Worm (Caenorhabditis elegans) whole organism, young adult: Measurements from ENCODE around the gene M02B7.7.

Source experiments
- B0019.2 ChIP-seq: fragments of 200-800 bp; sonication (Bioruptor generic); conservative IDR thresholded peaks from 2 replicates; pipeline ENCODE4 v1.3.6; 2022; ENCODE audit warnings: missing genetic modification reagents, missing genetic modification characterization, missing compliant biosample characterization
- B0035.1 ChIP-seq: sonication (generic microtip); optimal IDR thresholded peaks from 2 replicates; lab custom pipeline; 2016; ENCODE audit warnings: missing genetic modification characterization, mild to moderate bottlenecking, missing compliant biosample characterization, missing genotype, missing genetic modification reagents
- B0336.3 ChIP-seq: fragments of 200-800 bp; sonication (Bioruptor generic); IDR thresholded peaks from 2 replicates; pipeline ENCODE4 v1.3.6; 2022; ENCODE audit warnings: missing genetic modification characterization, missing compliant biosample characterization
- C17E4.6 ChIP-seq: fragments of 200-800 bp; sonication (Bioruptor generic); IDR thresholded peaks from 2 replicates; pipeline ENCODE4 v1.3.6; 2022; ENCODE audit warnings: missing genetic modification reagents, missing genetic modification characterization, missing compliant biosample characterization
- F23B12.7 ChIP-seq: sonication (generic microtip); optimal IDR thresholded peaks from 2 replicates; lab custom pipeline; 2017; ENCODE audit warnings: missing genetic modification characterization, mild to moderate bottlenecking, missing compliant biosample characterization, antibody characterized with exemption, moderate library complexity; ENCODE audit not compliant: insufficient read depth
- F39B2.1 ChIP-seq: fragments of 200-800 bp; sonication (Bioruptor generic); IDR thresholded peaks from 2 replicates; pipeline ENCODE4 v1.3.6; 2022; ENCODE audit warnings: missing genetic modification reagents, missing genetic modification characterization, missing compliant biosample characterization
- F49E8.2 ChIP-seq: sonication (generic microtip); optimal IDR thresholded peaks from 3 replicates; lab custom pipeline; 2017; ENCODE audit warnings: missing genetic modification characterization, mild to moderate bottlenecking, missing compliant biosample characterization, antibody characterized with exemption, moderate library complexity; ENCODE audit not compliant: insufficient read depth
- F57A8.1 ChIP-seq: fragments of 200-800 bp; sonication (Bioruptor generic); optimal IDR thresholded peaks from 2 replicates; lab custom pipeline; 2018; ENCODE audit warnings: mild to moderate bottlenecking, missing genetic modification characterization, moderate library complexity, missing compliant biosample characterization
- T07F8.4 ChIP-seq: sonication (generic microtip); optimal IDR thresholded peaks from 2 replicates; lab custom pipeline; 2016; ENCODE audit warnings: mild to moderate bottlenecking, missing genetic modification characterization, moderate library complexity, missing compliant biosample characterization
- T26A5.8 ChIP-seq: sonication (generic microtip); optimal IDR thresholded peaks from 2 replicates; lab custom pipeline; 2016; ENCODE audit warnings: missing genetic modification characterization, missing compliant biosample characterization
- ZK185.1 ChIP-seq: sonication (generic microtip); optimal IDR thresholded peaks from 2 replicates; lab custom pipeline; 2016; ENCODE audit warnings: mild to moderate bottlenecking, missing genetic modification characterization, missing compliant biosample characterization; ENCODE audit not compliant: poor library complexity, severe bottlenecking
- aptf-2 ChIP-seq: fragments of 200-800 bp; sonication (Bioruptor generic); conservative IDR thresholded peaks from 2 replicates; pipeline ENCODE4 v1.3.6; 2022; ENCODE audit warnings: missing genetic modification reagents, missing genetic modification characterization, missing compliant biosample characterization
- aptf-3 ChIP-seq: fragments of 200-800 bp; sonication (Bioruptor generic); IDR thresholded peaks from 2 replicates; pipeline ENCODE4 v1.3.6; 2022; ENCODE audit warnings: missing genetic modification characterization, missing compliant biosample characterization
- attf-3 ChIP-seq: fragments of 200-800 bp; sonication (Bioruptor generic); conservative IDR thresholded peaks from 2 replicates; pipeline ENCODE4 v1.3.6; 2022; ENCODE audit warnings: missing genetic modification reagents, missing genetic modification characterization, missing compliant biosample characterization
- attf-6 ChIP-seq: fragments of 200-800 bp; sonication (Bioruptor generic); IDR thresholded peaks from 2 replicates; pipeline ENCODE4 v1.3.6; 2022; ENCODE audit warnings: missing genetic modification reagents, missing genetic modification characterization, missing compliant biosample characterization
- bed-1 ChIP-seq: fragments of 200-800 bp; sonication (Bioruptor generic); IDR thresholded peaks from 2 replicates; pipeline ENCODE4 v1.3.6; 2022; ENCODE audit warnings: missing genetic modification reagents, missing genetic modification characterization, missing compliant biosample characterization
- cebp-1 ChIP-seq, 2 experiments: fragments of 200-800 bp in 1 of 2; sonication (Bioruptor generic) in 1 of 2; sonication (generic microtip) in 1 of 2; IDR thresholded peaks in 1 of 2; optimal IDR thresholded peaks in 1 of 2; 2 replicates each; pipeline versions ENCODE4 v1.3.6 to Lab custom; 2017 to 2022; ENCODE audit warnings: missing compliant biosample characterization in 2 of 2, missing genetic modification characterization in 2 of 2, mild to moderate bottlenecking in 1 of 2, missing genetic modification reagents in 1 of 2, moderate library complexity in 1 of 2
- cebp-2 ChIP-seq: fragments of 200-800 bp; sonication (Bioruptor generic); IDR thresholded peaks from 2 replicates; pipeline ENCODE4 v1.3.6; 2022; ENCODE audit warnings: missing genetic modification characterization, missing compliant biosample characterization
- ceh-100 ChIP-seq: fragments of 200-800 bp; sonication (Bioruptor generic); IDR thresholded peaks from 2 replicates; pipeline ENCODE4 v1.3.6; 2022; ENCODE audit warnings: missing genetic modification reagents, missing genetic modification characterization, missing compliant biosample characterization
- ceh-27 ChIP-seq: fragments of 200-800 bp; sonication (Bioruptor generic); optimal IDR thresholded peaks from 2 replicates; lab custom pipeline; 2018; ENCODE audit warnings: mild to moderate bottlenecking, missing genetic modification characterization, moderate library complexity, missing compliant biosample characterization
- chd-7 ChIP-seq: sonication (generic microtip); optimal IDR thresholded peaks from 2 replicates; lab custom pipeline; 2016; ENCODE audit warnings: mild to moderate bottlenecking, missing genetic modification characterization, moderate library complexity, missing compliant biosample characterization
- dox-1 ChIP-seq: fragments of 200-800 bp; sonication (Bioruptor generic); IDR thresholded peaks from 2 replicates; pipeline ENCODE4 v1.3.6; 2022; ENCODE audit warnings: missing genetic modification reagents, missing genetic modification characterization, missing compliant biosample characterization
- efl-1 ChIP-seq: fragments of 150-350 bp; optimal IDR thresholded peaks from 2 replicates; lab custom pipeline; 2014; ENCODE audit warnings: missing biosample characterization, missing genetic modification reagents, missing genetic modification characterization
- him-1 ChIP-seq: sonication (generic microtip); optimal IDR thresholded peaks from 2 replicates; lab custom pipeline; 2016; ENCODE audit warnings: missing genotype, missing genetic modification reagents, missing genetic modification characterization, missing compliant biosample characterization
- hlh-26 ChIP-seq: fragments of 200-800 bp; sonication (Bioruptor generic); conservative IDR thresholded peaks from 2 replicates; pipeline ENCODE4 v1.3.6; 2022; ENCODE audit warnings: missing genetic modification reagents, missing genetic modification characterization, missing compliant biosample characterization
- let-526 ChIP-seq: fragments of 200-800 bp; sonication (Bioruptor generic); IDR thresholded peaks from 2 replicates; pipeline ENCODE4 v1.3.6; 2022; ENCODE audit warnings: missing genetic modification reagents, missing genetic modification characterization, missing compliant biosample characterization
- lin-26 ChIP-seq: fragments of 200-800 bp; sonication (Bioruptor generic); IDR thresholded peaks from 2 replicates; pipeline ENCODE4 v1.3.6; 2022; ENCODE audit warnings: missing genetic modification reagents, missing genetic modification characterization, missing compliant biosample characterization
- lir-1 ChIP-seq: fragments of 200-800 bp; sonication (Bioruptor generic); conservative IDR thresholded peaks from 2 replicates; pipeline ENCODE4 v1.3.6; 2022; ENCODE audit warnings: missing genetic modification reagents, missing genetic modification characterization, missing compliant biosample characterization
- lsy-27 ChIP-seq: sonication (generic microtip); optimal IDR thresholded peaks from 2 replicates; lab custom pipeline; 2017; ENCODE audit warnings: missing genetic modification characterization, mild to moderate bottlenecking, missing compliant biosample characterization, antibody characterized with exemption, missing genotype, borderline replicate concordance; ENCODE audit not compliant: insufficient read depth
- madf-10 ChIP-seq: sonication (generic microtip); optimal IDR thresholded peaks from 2 replicates; lab custom pipeline; 2016; ENCODE audit warnings: mild to moderate bottlenecking, missing genetic modification characterization, missing compliant biosample characterization
- madf-8 ChIP-seq: fragments of 200-800 bp; sonication (Bioruptor generic); conservative IDR thresholded peaks from 2 replicates; pipeline ENCODE4 v1.3.6; 2022; ENCODE audit warnings: missing genetic modification reagents, missing genetic modification characterization, missing compliant biosample characterization
- mcd-1 ChIP-seq: fragments of 200-800 bp; sonication (Bioruptor generic); IDR thresholded peaks from 2 replicates; pipeline ENCODE4 v1.3.6; 2022; ENCODE audit warnings: missing genetic modification reagents, missing genetic modification characterization, missing compliant biosample characterization
- mes-4 ChIP-seq: sonication (generic microtip); optimal IDR thresholded peaks from 2 replicates; lab custom pipeline; 2016; ENCODE audit warnings: missing genotype, missing genetic modification characterization, missing compliant biosample characterization
- nhr-90 ChIP-seq: sonication (generic microtip); optimal IDR thresholded peaks from 2 replicates; lab custom pipeline; 2016; ENCODE audit warnings: missing genotype, mild to moderate bottlenecking, missing genetic modification characterization, missing compliant biosample characterization
- snpc-1.3 ChIP-seq: sonication (generic microtip); optimal IDR thresholded peaks from 2 replicates; lab custom pipeline; 2017; ENCODE audit warnings: missing genetic modification characterization, mild to moderate bottlenecking, missing compliant biosample characterization, antibody characterized with exemption, moderate library complexity, missing genotype, missing genetic modification reagents; ENCODE audit not compliant: insufficient read depth
- sptf-2 ChIP-seq: fragments of 200-800 bp; sonication (Bioruptor generic); optimal IDR thresholded peaks from 2 replicates; lab custom pipeline; 2018; ENCODE audit warnings: mild to moderate bottlenecking, missing genetic modification characterization, missing compliant biosample characterization
- tbx-9 ChIP-seq: sonication (generic microtip); optimal IDR thresholded peaks from 2 replicates; lab custom pipeline; 2016; ENCODE audit warnings: borderline replicate concordance, missing genetic modification characterization, inconsistent platforms, missing compliant biosample characterization
- unc-130 ChIP-seq: sonication (generic microtip); optimal IDR thresholded peaks from 2 replicates; lab custom pipeline; 2016; ENCODE audit warnings: missing genetic modification reagents, missing genetic modification characterization, missing compliant biosample characterization
- zim-3 ChIP-seq: sonication (generic microtip); optimal IDR thresholded peaks from 2 replicates; lab custom pipeline; 2017; ENCODE audit warnings: mild to moderate bottlenecking, missing genetic modification characterization, moderate library complexity, missing compliant biosample characterization
- ztf-18 ChIP-seq: sonication (generic microtip); optimal IDR thresholded peaks from 2 replicates; lab custom pipeline; 2016; ENCODE audit warnings: missing genotype, mild to moderate bottlenecking, missing genetic modification characterization, missing compliant biosample characterization
- ztf-6 ChIP-seq: fragments of 200-800 bp; sonication (Bioruptor generic); IDR thresholded peaks from 2 replicates; pipeline ENCODE4 v1.3.6; 2022; ENCODE audit warnings: missing genetic modification reagents, missing genetic modification characterization, missing compliant biosample characterization

The M02B7.7 gene

ce11 chrIV:3767749-3768148 is 39.2 kb downstream of the M02B7.7 start:
- TF ChIP-seq tbx-9 (tag; lab: Kevin White, UChicago) = no peak
- TF ChIP-seq bed-1 (GFP tag; lab: Robert Waterston, UW) = no peak
- TF ChIP-seq chd-7 (tag; lab: Kevin White, UChicago) = no peak
- no peak for TF ChIP-seq efl-1
- TF ChIP-seq hlh-26 (GFP tag; lab: Robert Waterston, UW) = no peak
- no peak for TF ChIP-seq lir-1 (GFP tag; lab: Robert Waterston, UW)
- no peak for TF ChIP-seq cebp-2 (GFP tag; lab: Robert Waterston, UW)
- TF ChIP-seq F57A8.1 (GFP tag; lab: Kevin White, UChicago) = no peak
- no peak for TF ChIP-seq dox-1
- no peak for TF ChIP-seq mcd-1
- TF ChIP-seq unc-130 (GFP tag; lab: Kevin White, UChicago) = no peak
- no peak for TF ChIP-seq B0336.3 (GFP tag; lab: Robert Waterston, UW)

- TF ChIP-seq sptf-2 (GFP tag; lab: Kevin White, UChicago) (no peak), ztf-6 (no peak), F49E8.2 (tag; lab: Kevin White, UChicago) (no peak), aptf-3 (GFP tag; lab: Robert Waterston, UW) (no peak), zim-3 (tag; lab: Kevin White, UChicago) (no peak), let-526 (no peak), madf-8 (GFP tag; lab: Robert Waterston, UW) (no peak), C17E4.6 (GFP tag; lab: Robert Waterston, UW) (no peak), cebp-1 (GFP tag; IDR thresholded peaks at IDR 0.05; lab: Robert Waterston, UW) (no peak), cebp-1 (tag; optimal IDR thresholded peaks at IDR 0.05; lab: Kevin White, UChicago) (no peak), attf-6 (no peak), ceh-100 (GFP tag; lab: Robert Waterston, UW) (no peak), dox-1 (no peak), madf-10 (tag; lab: Kevin White, UChicago) (no peak), nhr-90 (tag; lab: Kevin White, UChicago) (no peak), snpc-1.3 (tag; lab: Kevin White, UChicago) (no peak), attf-3 (no peak), F57A8.1 (GFP tag; lab: Kevin White, UChicago) (no peak), hlh-26 (GFP tag; lab: Robert Waterston, UW) (no peak), T07F8.4 (no peak)
- TF ChIP-seq, all 124 proteins: peak for 0
Observed at ce11 chrIV:3766589-3766988, 40.4 kb downstream of the M02B7.7 start, which contains the start of gene vab-2. Gene vab-2, minus strand, starts transcription at chrIV:3766826.

ce11 chrIV:3765457-3765856 is 41.5 kb downstream of the M02B7.7 start:
- TF ChIP-seq B0019.2 = no peak
- no peak for TF ChIP-seq ZK185.1 (tag; lab: Kevin White, UChicago)
- no peak for TF ChIP-seq ceh-27
- no peak for TF ChIP-seq lsy-27
- no peak for TF ChIP-seq T26A5.8 (tag; lab: Kevin White, UChicago)
- TF ChIP-seq lin-26 = no peak
- TF ChIP-seq F39B2.1 = no peak
- TF ChIP-seq B0035.1 (tag; lab: Kevin White, UChicago) = no peak
- no peak for TF ChIP-seq aptf-2
- no peak for TF ChIP-seq attf-3
- TF ChIP-seq mes-4 (tag; lab: Kevin White, UChicago) = no peak
- TF ChIP-seq F23B12.7 (tag; lab: Kevin White, UChicago) = no peak
- TF ChIP-seq cebp-1 (GFP tag; IDR thresholded peaks at IDR 0.05; lab: Robert Waterston, UW) = no peak
- no peak for TF ChIP-seq cebp-1 (tag; optimal IDR thresholded peaks at IDR 0.05; lab: Kevin White, UChicago)
- no peak for TF ChIP-seq ztf-18 (tag; lab: Kevin White, UChicago)
- no peak for TF ChIP-seq him-1
